Fruit fly (Drosophila melanogaster) whole organism: ENCODE measurements around the gene PIG-K.

Experiments
- pan ChIP-seq: fragments of >200 bp; optimal IDR thresholded peaks from 2 replicates; lab custom pipeline; 2017
- psq ChIP-seq: fragments of >200 bp; optimal IDR thresholded peaks from 2 replicates; lab custom pipeline; 2017
- usp ChIP-seq: fragments of >200 bp; optimal IDR thresholded peaks from 2 replicates; lab custom pipeline; 2017; ENCODE audit warnings: missing biosample characterization, missing genetic modification characterization, mixed read lengths

dm6 chrX:1972150-1972549 lies 37.0 kb downstream of the PIG-K start:
- TF ChIP-seq pan (lab: Kevin White, UChicago) (no peak), usp (GFP tag; lab: Kevin White, UChicago) (no peak), psq (lab: Kevin White, UChicago) (no peak)
